Worm (Caenorhabditis elegans): ENCODE results near the gene elo-6.

ce11 chrIV:5388477-5389065, at the start of gene elo-6:
- no peak for TF ChIP-seq dao-5 (tag; optimal IDR thresholded peaks at IDR 0.05)
- no peak for TF ChIP-seq him-1 (tag; optimal IDR thresholded peaks at IDR 0.05)
- no peak for TF ChIP-seq W03F9.2 (tag; optimal IDR thresholded peaks at IDR 0.05)
